Worm (Caenorhabditis elegans) whole organism, L2 larva: ENCODE measurements around the gene F37C12.21.

Experiments used
- C34F6.9 ChIP-seq: fragments of 150-350 bp; optimal IDR thresholded peaks from 2 replicates; lab custom pipeline; 2014; ENCODE audit warnings: missing biosample characterization, missing genetic modification characterization
- Y55F3AM.14 ChIP-seq: fragments of 200-800 bp; sonication (Bioruptor generic); optimal IDR thresholded peaks from 2 replicates; lab custom pipeline; 2018; ENCODE audit warnings: mild to moderate bottlenecking, missing genetic modification characterization, missing compliant biosample characterization
- ZK546.5 ChIP-seq: sonication (generic microtip); optimal IDR thresholded peaks from 2 replicates; lab custom pipeline; 2017; ENCODE audit warnings: missing biosample characterization, missing genetic modification characterization
- egl-27 ChIP-seq: sonication (generic microtip); optimal IDR thresholded peaks from 3 replicates; lab custom pipeline; 2017; ENCODE audit warnings: missing biosample characterization, missing genetic modification reagents, missing genetic modification characterization
- elt-1 ChIP-seq: fragments of 150-350 bp; optimal IDR thresholded peaks from 2 replicates; lab custom pipeline; 2014; ENCODE audit warnings: missing biosample characterization, missing genetic modification characterization
- fos-1 ChIP-seq: fragments of 150-350 bp; optimal IDR thresholded peaks from 2 replicates; lab custom pipeline; 2014; ENCODE audit warnings: missing biosample characterization, missing genetic modification characterization
- lin-39 ChIP-seq: fragments of 150-350 bp; optimal IDR thresholded peaks from 2 replicates; lab custom pipeline; 2014; ENCODE audit warnings: missing biosample characterization, missing genetic modification reagents, missing genetic modification characterization
- lsy-2 ChIP-seq, 2 experiments: fragments of 150-350 bp in 1 of 2; sonication (generic microtip) in 1 of 2; optimal IDR thresholded peaks; 2 replicates each; lab custom pipeline; 2014 to 2017; ENCODE audit warnings: missing biosample characterization in 2 of 2, missing genetic modification characterization in 2 of 2
- nhr-11 ChIP-seq: fragments of 150-350 bp; optimal IDR thresholded peaks from 2 replicates; lab custom pipeline; 2014; ENCODE audit warnings: missing biosample characterization, missing genetic modification characterization
- sem-4 ChIP-seq: fragments of 150-350 bp; optimal IDR thresholded peaks from 2 replicates; lab custom pipeline; 2014; ENCODE audit warnings: missing biosample characterization, missing genetic modification reagents, missing genetic modification characterization
- snpc-4 ChIP-seq: fragments of 150-350 bp; optimal IDR thresholded peaks from 2 replicates; lab custom pipeline; 2014; ENCODE audit warnings: missing biosample characterization, missing genetic modification characterization
- unc-39 ChIP-seq: fragments of 150-350 bp; optimal IDR thresholded peaks from 2 replicates; lab custom pipeline; 2014; ENCODE audit warnings: missing biosample characterization, missing genetic modification characterization
- zag-1 ChIP-seq: fragments of 150-350 bp; optimal IDR thresholded peaks from 2 replicates; lab custom pipeline; 2014; ENCODE audit warnings: missing biosample characterization, missing genetic modification characterization

DNA sequence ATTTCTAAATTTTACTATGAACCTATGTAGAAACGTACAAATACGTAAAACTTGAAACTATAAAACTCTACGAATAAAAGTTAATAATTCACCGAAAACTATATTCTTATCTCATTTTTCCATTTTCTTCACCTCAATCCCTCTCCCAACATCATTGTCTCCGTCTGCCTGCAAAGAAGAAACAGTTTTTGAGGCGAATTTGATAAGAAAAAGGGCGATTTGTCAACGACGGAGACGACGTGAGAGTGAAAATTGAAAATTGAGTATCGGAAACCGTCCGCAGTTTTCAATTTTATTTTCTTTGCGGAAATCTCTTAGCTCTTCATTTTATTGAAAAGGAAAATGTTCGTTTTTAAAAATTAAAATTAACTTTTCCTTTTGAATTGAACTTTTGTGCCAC, 23.9 kb downstream of the F37C12.21 start:
- TF ChIP-seq lin-39 (tag; lab: Kevin White, UChicago) (no peak), unc-39 (tag; lab: Kevin White, UChicago) (no peak), egl-27 (tag; lab: Kevin White, UChicago) (no peak), fos-1 (tag; lab: Kevin White, UChicago) (peak; percentile 62), nhr-11 (no peak), zag-1 (tag; lab: Kevin White, UChicago) (no peak), ZK546.5 (tag; lab: Kevin White, UChicago) (no peak), sem-4 (tag; lab: Kevin White, UChicago) (no peak), Y55F3AM.14 (GFP tag; lab: Kevin White, UChicago) (no peak), C34F6.9 (no peak), elt-1 (tag; lab: Kevin White, UChicago) (no peak), lsy-2 (tag; optimal IDR thresholded peaks at IDR 0.05; lab: Kevin White, UChicago) (no peak), snpc-4 (tag; lab: Kevin White, UChicago) (no peak)
